Fruit fly (Drosophila melanogaster): ENCODE results near the gene CG32551.

dm6 chrX:18460318-18460717 is 21.6 kb downstream of the CG32551 start, which contains the start of gene CG43843:
- TF ChIP-seq CG8478 (optimal IDR thresholded peaks at IDR 0.05) (no peak), CTCF (optimal IDR thresholded peaks at IDR 0.05) (no peak)
